Worm (Caenorhabditis elegans) whole organism, dauer: ENCODE results near the gene tlp-1.
A peak's percentile ranks its signal among the peaks of the same experiment; 100 is the strongest.

Experiments used
- unc-62 ChIP-seq: sonication (generic microtip); optimal IDR thresholded peaks from 2 replicates; lab custom pipeline; 2017; ENCODE audit warnings: missing biosample characterization, missing genetic modification reagents, missing genetic modification characterization

tlp-1 gene

DNA sequence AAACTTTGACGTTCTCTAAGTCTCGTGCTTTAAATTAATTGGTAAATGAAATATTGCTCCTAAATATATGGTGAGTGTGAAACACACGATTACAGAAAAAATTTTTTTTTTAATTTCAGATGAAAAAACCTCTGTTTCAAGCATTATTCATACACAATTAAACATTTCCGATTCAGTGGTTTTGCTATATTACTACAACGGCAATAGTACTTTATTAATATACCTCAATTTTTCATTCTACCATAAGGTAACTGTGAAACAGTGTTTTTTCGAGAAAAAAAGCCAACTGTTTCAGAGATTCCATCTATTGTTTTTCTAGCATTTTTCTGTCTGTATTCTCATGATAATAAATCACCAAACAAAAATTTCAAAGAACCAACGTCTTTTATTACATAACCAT, 3.0 kb downstream of the tlp-1 start:
- no peak for TF ChIP-seq unc-62 (GFP tag; lab: Kevin White, UChicago)

DNA sequence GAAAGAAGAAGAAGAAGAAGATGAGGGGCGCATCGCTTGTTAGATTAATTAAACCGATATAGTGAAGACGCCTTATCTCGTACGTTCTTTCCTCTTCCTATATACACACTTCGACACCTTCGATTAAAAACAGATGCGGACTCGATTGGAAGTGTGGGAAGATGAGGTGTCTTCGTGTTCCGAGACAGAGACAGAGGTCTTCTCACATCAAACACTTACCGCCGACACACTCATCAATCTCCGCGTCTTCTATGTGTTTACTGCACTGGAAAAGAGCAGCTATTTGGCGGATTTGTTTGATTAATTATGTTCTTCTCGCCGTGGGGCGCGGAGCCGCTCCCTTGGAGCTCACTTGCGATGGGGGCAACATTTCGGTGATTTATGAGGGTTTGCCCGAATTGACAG, 4.5 kb downstream of the tlp-1 start:
- no peak for TF ChIP-seq unc-62 (GFP tag; lab: Kevin White, UChicago)

DNA sequence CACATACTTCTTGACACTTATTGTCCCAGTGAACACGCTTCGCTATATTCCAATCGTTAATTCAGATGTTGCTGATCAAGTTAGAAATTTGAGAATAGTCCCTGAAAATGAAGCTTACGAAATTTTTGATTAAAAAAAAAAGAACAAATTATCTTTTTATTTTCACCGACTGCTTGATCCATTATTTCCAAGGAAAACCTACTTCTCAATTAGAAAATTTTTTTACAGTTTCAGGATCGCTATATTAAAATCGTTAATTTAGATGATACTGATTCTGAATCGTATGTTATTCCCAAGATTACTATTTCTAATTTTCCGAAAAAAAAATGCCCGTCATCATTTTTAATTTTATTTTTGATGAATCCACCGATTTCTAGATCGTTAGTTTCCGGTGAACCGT, 5.3 kb downstream of the tlp-1 start, which contains the start of gene T23G4.127:
TSS of gene T23G4.127 (minus strand) at position 101 of the 400 bp plus-strand sequence.
- TF ChIP-seq unc-62 (GFP tag; lab: Kevin White, UChicago): no peak

- TF ChIP-seq unc-62 (GFP tag; lab: Kevin White, UChicago): no peak
These were observed 7.0 kb downstream of the tlp-1 start for ce11 chrIV:13696900-13697299.

- TF ChIP-seq unc-62 (GFP tag; lab: Kevin White, UChicago): peak; percentile 27
These were observed 8.0 kb downstream of the tlp-1 start for ce11 chrIV:13695720-13696364.

ce11 chrIV:13695302-13695701, 8.6 kb downstream of the tlp-1 start:
- TF ChIP-seq unc-62 (GFP tag; lab: Kevin White, UChicago): no peak

DNA sequence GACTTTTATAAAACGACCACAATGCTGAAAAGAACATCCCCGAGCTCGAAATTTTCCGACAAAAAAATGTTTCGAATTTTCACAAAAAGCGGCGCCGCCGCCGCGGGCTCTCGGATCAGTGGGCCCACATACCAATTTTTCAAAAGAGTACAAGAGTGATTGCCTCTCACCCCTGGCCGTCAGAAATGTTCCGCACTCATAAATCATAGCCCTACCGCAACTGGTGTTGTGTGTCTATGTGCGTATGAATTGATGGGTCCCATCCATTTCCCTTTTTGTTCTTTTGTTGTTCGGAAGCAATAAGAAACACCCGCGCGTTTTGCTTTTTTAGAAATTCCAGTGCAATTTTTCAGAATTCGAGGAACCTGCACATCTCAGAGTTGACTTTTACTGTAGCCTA, 9.3 kb downstream of the tlp-1 start:
- TF ChIP-seq unc-62 (GFP tag; lab: Kevin White, UChicago): no peak

ce11 chrIV:13693976-13694375, 9.9 kb downstream of the tlp-1 start:
- no peak for TF ChIP-seq unc-62 (GFP tag; lab: Kevin White, UChicago)

- TF ChIP-seq unc-62 (GFP tag; lab: Kevin White, UChicago): no peak
These were observed 11.4 kb downstream of the tlp-1 start for ce11 chrIV:13692522-13692921.

ce11 chrIV:13689302-13689880, 14.5 kb downstream of the tlp-1 start, which contains the start of gene T23G4.2:
Gene T23G4.2 (minus strand): TSS chrIV:13689556.
- TF ChIP-seq unc-62 (GFP tag; lab: Kevin White, UChicago): no peak

DNA sequence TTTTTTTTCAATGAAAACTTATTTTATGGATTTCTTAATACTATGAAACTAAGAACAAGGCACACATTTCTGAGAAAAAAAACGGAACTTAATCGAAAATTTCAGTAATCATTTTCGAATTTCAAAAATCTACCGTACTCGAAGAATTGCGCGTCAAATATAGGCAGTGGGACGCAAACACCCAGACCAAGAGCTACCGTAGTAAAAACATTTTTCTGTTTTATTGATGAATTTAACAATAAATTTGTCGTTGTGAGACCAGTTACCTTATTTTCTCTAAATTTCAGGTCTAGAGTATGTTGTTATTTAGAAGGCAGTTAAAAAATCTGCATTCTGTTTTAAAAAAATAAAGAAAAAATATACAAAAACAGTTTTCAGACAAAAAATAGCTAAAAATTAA, 16.3 kb downstream of the tlp-1 start:
- no peak for TF ChIP-seq unc-62 (GFP tag; lab: Kevin White, UChicago)

- no peak for TF ChIP-seq unc-62 (GFP tag; lab: Kevin White, UChicago)
These were observed 16.9 kb downstream of the tlp-1 start, which contains the start of gene nyn-1 for ce11 chrIV:13686965-13687425. Gene nyn-1 (minus strand): TSS chrIV:13687015.

- TF ChIP-seq unc-62 (GFP tag; lab: Kevin White, UChicago): no peak
These were observed 19.1 kb downstream of the tlp-1 start for ce11 chrIV:13684827-13685226.

ce11 chrIV:13682733-13683132, 21.1 kb downstream of the tlp-1 start:
- no peak for TF ChIP-seq unc-62 (GFP tag; lab: Kevin White, UChicago)

DNA sequence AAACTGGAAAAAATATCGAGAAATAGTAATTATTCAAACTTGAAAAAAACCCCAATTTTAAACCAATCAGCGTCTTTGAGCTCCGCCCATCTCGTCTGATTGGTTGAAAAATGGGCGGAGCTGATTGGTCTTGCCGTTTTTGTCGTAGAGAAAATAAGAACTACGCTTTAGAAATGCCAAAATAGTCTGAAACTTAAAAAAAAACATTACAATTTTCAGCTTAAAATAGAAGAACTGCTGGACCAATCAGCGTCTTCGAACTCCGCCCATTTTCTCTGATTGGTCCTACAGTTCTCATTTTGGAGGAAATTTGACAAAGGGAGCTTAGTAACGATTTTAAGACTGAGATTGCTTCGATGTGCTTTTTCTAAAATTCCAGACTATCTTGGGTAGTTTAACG, 24.4 kb downstream of the tlp-1 start:
- TF ChIP-seq unc-62 (GFP tag; lab: Kevin White, UChicago): no peak

DNA sequence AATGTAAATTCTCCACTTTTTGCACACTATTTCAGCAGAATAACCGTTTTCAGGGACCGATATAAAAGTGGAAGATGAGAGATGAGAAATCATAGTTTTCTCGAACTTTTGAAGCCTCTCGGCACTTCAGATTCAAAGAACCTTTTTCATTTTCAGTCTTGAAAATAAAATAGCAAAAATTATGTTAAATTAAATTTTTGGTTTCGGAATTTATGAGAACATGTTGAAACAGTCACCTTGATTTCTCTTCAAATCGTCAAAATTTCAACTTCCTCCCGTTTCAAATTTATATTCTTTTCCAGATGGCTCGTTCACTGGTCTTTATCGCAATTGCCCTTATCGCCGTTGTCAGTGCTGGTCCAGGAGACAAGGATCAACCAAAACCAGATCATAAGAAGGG, 25.2 kb downstream of the tlp-1 start, which contains the start of gene srlf-26:
TSS of gene srlf-26 (plus strand) at position 301 of the 400 bp plus-strand sequence.
- TF ChIP-seq unc-62 (GFP tag; lab: Kevin White, UChicago): no peak

DNA sequence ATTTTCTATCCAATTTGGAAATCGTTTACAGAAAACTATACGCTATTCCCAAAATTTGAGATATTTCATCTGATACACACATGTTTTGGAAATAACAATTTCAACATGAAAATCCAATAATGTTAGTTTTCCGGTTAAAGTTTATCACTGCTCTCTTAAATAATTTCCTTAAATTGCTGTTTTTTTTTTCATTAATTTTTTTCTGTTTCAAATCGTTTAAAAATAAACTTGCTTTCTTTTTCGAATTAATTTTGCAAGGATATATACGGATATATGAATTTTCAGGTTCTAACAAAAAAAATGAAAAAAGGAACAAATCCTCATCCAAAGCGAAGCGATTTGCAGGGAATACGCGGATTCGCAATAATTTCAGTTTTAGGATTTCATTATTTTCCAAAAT, 30.4 kb downstream of the tlp-1 start, which contains the start of gene oac-48:
TSS of gene oac-48 (plus strand) at position 301 of the 400 bp plus-strand sequence.
- no peak for TF ChIP-seq unc-62 (GFP tag; lab: Kevin White, UChicago)
